Worm (Caenorhabditis elegans) whole organism, young adult: ENCODE results near the gene T24H10.4.

ENCODE experiments used
- B0261.1 ChIP-seq: sonication (generic microtip); optimal IDR thresholded peaks from 2 replicates; lab custom pipeline; 2016; ENCODE audit warnings: mild to moderate bottlenecking, missing genetic modification characterization, moderate library complexity, missing compliant biosample characterization
- D2030.7 ChIP-seq: fragments of 200-800 bp; sonication (Bioruptor generic); IDR thresholded peaks from 2 replicates; pipeline ENCODE4 v1.3.6; 2022; ENCODE audit warnings: missing genetic modification reagents, missing genetic modification characterization, missing compliant biosample characterization
- F10E7.11 ChIP-seq: sonication (generic microtip); optimal IDR thresholded peaks from 2 replicates; lab custom pipeline; 2017; ENCODE audit warnings: mild to moderate bottlenecking, missing genetic modification characterization, moderate library complexity, missing compliant biosample characterization
- Y53G8AR.9 ChIP-seq: fragments of 200-800 bp; sonication (Bioruptor generic); conservative IDR thresholded peaks from 2 replicates; pipeline ENCODE4 v1.3.6; 2022; ENCODE audit warnings: missing genetic modification reagents, missing genetic modification characterization, missing compliant biosample characterization
- ZK185.1 ChIP-seq: sonication (generic microtip); optimal IDR thresholded peaks from 2 replicates; lab custom pipeline; 2016; ENCODE audit warnings: mild to moderate bottlenecking, missing genetic modification characterization, missing compliant biosample characterization; ENCODE audit not compliant: poor library complexity, severe bottlenecking
- akir-1 ChIP-seq: fragments of 200-800 bp; sonication (Bioruptor generic); optimal IDR thresholded peaks from 2 replicates; lab custom pipeline; 2018; ENCODE audit warnings: mild to moderate bottlenecking, missing genetic modification characterization, moderate library complexity, missing compliant biosample characterization
- athp-1 ChIP-seq: sonication (generic microtip); optimal IDR thresholded peaks from 2 replicates; lab custom pipeline; 2017; ENCODE audit warnings: mild to moderate bottlenecking, missing genetic modification characterization, missing compliant biosample characterization
- cebp-2 ChIP-seq: fragments of 200-800 bp; sonication (Bioruptor generic); IDR thresholded peaks from 2 replicates; pipeline ENCODE4 v1.3.6; 2022; ENCODE audit warnings: missing genetic modification characterization, missing compliant biosample characterization
- ceh-79 ChIP-seq: sonication (generic microtip); optimal IDR thresholded peaks from 2 replicates; lab custom pipeline; 2017; ENCODE audit warnings: mild to moderate bottlenecking, missing genetic modification characterization, missing compliant biosample characterization
- die-1 ChIP-seq: sonication (generic microtip); optimal IDR thresholded peaks from 2 replicates; lab custom pipeline; 2016; ENCODE audit warnings: missing genotype, mild to moderate bottlenecking, missing genetic modification characterization, missing compliant biosample characterization
- fkh-3 ChIP-seq: sonication (generic microtip); optimal IDR thresholded peaks from 2 replicates; lab custom pipeline; 2016; ENCODE audit warnings: mild to moderate bottlenecking, missing genetic modification characterization, missing compliant biosample characterization
- hlh-26 ChIP-seq: fragments of 200-800 bp; sonication (Bioruptor generic); conservative IDR thresholded peaks from 2 replicates; pipeline ENCODE4 v1.3.6; 2022; ENCODE audit warnings: missing genetic modification reagents, missing genetic modification characterization, missing compliant biosample characterization
- hmg-20 ChIP-seq: fragments of 200-800 bp; sonication (Bioruptor generic); IDR thresholded peaks from 2 replicates; pipeline ENCODE4 v1.3.6; 2022; ENCODE audit warnings: missing genetic modification reagents, missing genetic modification characterization, missing compliant biosample characterization
- lin-26 ChIP-seq: fragments of 200-800 bp; sonication (Bioruptor generic); IDR thresholded peaks from 2 replicates; pipeline ENCODE4 v1.3.6; 2022; ENCODE audit warnings: missing genetic modification reagents, missing genetic modification characterization, missing compliant biosample characterization
- lin-40 ChIP-seq: sonication (generic microtip); optimal IDR thresholded peaks from 2 replicates; lab custom pipeline; 2016; ENCODE audit warnings: missing genetic modification characterization, mild to moderate bottlenecking, missing compliant biosample characterization, missing genotype, missing genetic modification reagents
- lin-54 ChIP-seq: fragments of 200-800 bp; sonication (Bioruptor generic); optimal IDR thresholded peaks from 2 replicates; lab custom pipeline; 2018; ENCODE audit warnings: mild to moderate bottlenecking, missing genetic modification characterization, missing compliant biosample characterization
- madf-10 ChIP-seq: sonication (generic microtip); optimal IDR thresholded peaks from 2 replicates; lab custom pipeline; 2016; ENCODE audit warnings: mild to moderate bottlenecking, missing genetic modification characterization, missing compliant biosample characterization
- madf-3 ChIP-seq: fragments of 200-800 bp; sonication (Bioruptor generic); IDR thresholded peaks from 2 replicates; pipeline ENCODE4 v1.3.6; 2022; ENCODE audit warnings: missing genetic modification reagents, missing genetic modification characterization, missing compliant biosample characterization
- madf-6 ChIP-seq: fragments of 200-800 bp; sonication (Bioruptor generic); IDR thresholded peaks from 2 replicates; pipeline ENCODE4 v1.3.6; 2022; ENCODE audit warnings: missing genetic modification reagents, missing genetic modification characterization, missing compliant biosample characterization
- mcd-1 ChIP-seq: fragments of 200-800 bp; sonication (Bioruptor generic); IDR thresholded peaks from 2 replicates; pipeline ENCODE4 v1.3.6; 2022; ENCODE audit warnings: missing genetic modification reagents, missing genetic modification characterization, missing compliant biosample characterization
- mel-28 ChIP-seq: sonication (generic microtip); optimal IDR thresholded peaks from 2 replicates; lab custom pipeline; 2016; ENCODE audit warnings: borderline replicate concordance, mild to moderate bottlenecking, missing genetic modification characterization, missing compliant biosample characterization
- mxl-1 ChIP-seq: sonication (generic microtip); optimal IDR thresholded peaks from 2 replicates; lab custom pipeline; 2016; ENCODE audit warnings: missing genetic modification characterization, missing compliant biosample characterization
- nhr-27 ChIP-seq: fragments of 200-800 bp; sonication (Bioruptor generic); optimal IDR thresholded peaks from 2 replicates; lab custom pipeline; 2018; ENCODE audit warnings: mild to moderate bottlenecking, missing genetic modification characterization, moderate library complexity, missing compliant biosample characterization
- nhr-80 ChIP-seq: sonication (generic microtip); optimal IDR thresholded peaks from 2 replicates; lab custom pipeline; 2016; ENCODE audit warnings: missing genetic modification characterization, missing compliant biosample characterization
- pbrm-1 ChIP-seq: fragments of 200-800 bp; sonication (Bioruptor generic); IDR thresholded peaks from 2 replicates; pipeline ENCODE4 v1.3.6; 2022; ENCODE audit warnings: missing genetic modification reagents, missing genetic modification characterization, missing compliant biosample characterization
- pha-4 ChIP-seq: fragments of 150-350 bp; sonication (generic microtip); optimal IDR thresholded peaks from 2 replicates; lab custom pipeline; 2014; ENCODE audit warnings: missing biosample characterization, missing genetic modification reagents, missing genetic modification characterization
- repo-1 ChIP-seq: sonication (generic microtip); optimal IDR thresholded peaks from 2 replicates; lab custom pipeline; 2017; ENCODE audit warnings: mild to moderate bottlenecking, missing genetic modification characterization, missing compliant biosample characterization
- snpc-1.3 ChIP-seq: sonication (generic microtip); optimal IDR thresholded peaks from 2 replicates; lab custom pipeline; 2017; ENCODE audit warnings: missing genetic modification characterization, mild to moderate bottlenecking, missing compliant biosample characterization, antibody characterized with exemption, moderate library complexity, missing genotype, missing genetic modification reagents; ENCODE audit not compliant: insufficient read depth
- snpc-4 ChIP-seq, 5 experiments: fragments of 150-350 bp in 1 of 5; sonication (generic microtip) in 4 of 5; optimal IDR thresholded peaks; 2 replicates each; lab custom pipeline; 2014 to 2018; ENCODE audit warnings: missing genetic modification characterization in 5 of 5, missing biosample characterization in 3 of 5, antibody characterized with exemption in 2 of 5, mild to moderate bottlenecking in 2 of 5, missing compliant biosample characterization in 2 of 5, missing genotype in 2 of 5, moderate library complexity in 2 of 5, missing genetic modification reagents in 1 of 5
- ztf-18 ChIP-seq: sonication (generic microtip); optimal IDR thresholded peaks from 2 replicates; lab custom pipeline; 2016; ENCODE audit warnings: missing genotype, mild to moderate bottlenecking, missing genetic modification characterization, missing compliant biosample characterization
- ztf-25 ChIP-seq: fragments of 200-800 bp; sonication (Bioruptor generic); IDR thresholded peaks from 2 replicates; pipeline ENCODE4 v1.3.6; 2022; ENCODE audit warnings: missing genetic modification reagents, missing genetic modification characterization, missing compliant biosample characterization
- ztf-28 ChIP-seq: fragments of 200-800 bp; sonication (Bioruptor generic); IDR thresholded peaks from 2 replicates; pipeline ENCODE4 v1.3.6; 2022; ENCODE audit warnings: missing genetic modification reagents, missing genetic modification characterization, missing compliant biosample characterization

T24H10.4 gene

DNA sequence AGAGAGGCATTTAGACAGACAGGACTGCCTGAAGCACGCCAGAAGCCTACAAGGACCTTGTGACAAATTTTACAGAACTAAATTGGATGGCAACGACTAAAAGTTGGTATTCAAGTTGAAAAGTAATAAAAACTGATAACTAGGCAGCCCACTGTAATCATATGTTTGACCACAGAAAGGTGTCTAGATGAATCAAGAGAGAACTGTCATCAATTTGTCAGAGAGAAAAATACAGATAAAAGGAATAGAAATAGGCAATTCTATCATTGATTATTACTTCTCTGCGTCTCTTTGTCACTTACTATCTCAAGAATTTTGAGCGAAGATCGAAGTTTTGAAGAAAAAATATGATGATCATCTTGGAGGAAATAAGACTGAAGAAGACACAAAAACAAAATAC is 16.4 kb upstream of the T24H10.4 start:
- TF ChIP-seq nhr-80 (tag; lab: Kevin White, UChicago) (peak; percentile 80), B0261.1 (tag; lab: Kevin White, UChicago) (no peak)

DNA sequence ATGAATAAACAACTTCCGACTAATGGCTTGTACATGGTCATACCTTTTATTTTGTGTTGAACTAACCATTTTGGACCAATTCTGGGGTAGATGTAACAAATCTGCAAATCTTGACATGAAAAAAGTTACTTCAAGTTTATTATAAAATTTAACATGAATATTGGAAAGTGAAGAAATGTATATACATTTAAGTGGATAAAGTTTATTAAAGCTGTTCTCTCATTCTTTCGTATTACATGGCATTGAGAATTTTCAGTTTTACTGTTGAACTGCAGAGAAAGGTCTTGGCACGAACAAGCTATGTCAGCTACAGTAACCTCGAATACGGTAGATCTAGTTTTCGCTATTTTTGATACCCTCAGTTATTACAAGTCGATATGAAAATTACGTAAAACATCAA is 15.8 kb upstream of the T24H10.4 start, which contains the start of gene C07H4.1:
C07H4.1 (minus strand) TSS at position 101 of the 400 bp plus-strand sequence.
- TF ChIP-seq snpc-4 (GFP tag; optimal IDR thresholded peaks at IDR 0.05; lab: Kevin White, UChicago) (no peak), snpc-4 (tag; optimal IDR thresholded peaks at IDR 0.05; lab: Kevin White, UChicago) (no peak), akir-1 (GFP tag; lab: Kevin White, UChicago) (no peak), madf-10 (tag; lab: Kevin White, UChicago) (no peak), madf-3 (no peak), athp-1 (tag; lab: Kevin White, UChicago) (no peak), lin-40 (tag; lab: Kevin White, UChicago) (no peak), pbrm-1 (no peak), mel-28 (tag; lab: Kevin White, UChicago) (no peak), Y53G8AR.9 (GFP tag; lab: Robert Waterston, UW) (no peak), nhr-27 (tag; lab: Kevin White, UChicago) (no peak), ztf-28 (GFP tag; lab: Robert Waterston, UW) (no peak), hmg-20 (GFP tag; lab: Robert Waterston, UW) (no peak), lin-54 (no peak), D2030.7 (GFP tag; lab: Robert Waterston, UW) (no peak), ztf-25 (GFP tag; lab: Robert Waterston, UW) (no peak), mxl-1 (tag; lab: Kevin White, UChicago) (no peak), die-1 (no peak), repo-1 (tag; lab: Kevin White, UChicago) (no peak), nhr-80 (tag; lab: Kevin White, UChicago) (no peak), mcd-1 (GFP tag; lab: Robert Waterston, UW) (no peak)

DNA sequence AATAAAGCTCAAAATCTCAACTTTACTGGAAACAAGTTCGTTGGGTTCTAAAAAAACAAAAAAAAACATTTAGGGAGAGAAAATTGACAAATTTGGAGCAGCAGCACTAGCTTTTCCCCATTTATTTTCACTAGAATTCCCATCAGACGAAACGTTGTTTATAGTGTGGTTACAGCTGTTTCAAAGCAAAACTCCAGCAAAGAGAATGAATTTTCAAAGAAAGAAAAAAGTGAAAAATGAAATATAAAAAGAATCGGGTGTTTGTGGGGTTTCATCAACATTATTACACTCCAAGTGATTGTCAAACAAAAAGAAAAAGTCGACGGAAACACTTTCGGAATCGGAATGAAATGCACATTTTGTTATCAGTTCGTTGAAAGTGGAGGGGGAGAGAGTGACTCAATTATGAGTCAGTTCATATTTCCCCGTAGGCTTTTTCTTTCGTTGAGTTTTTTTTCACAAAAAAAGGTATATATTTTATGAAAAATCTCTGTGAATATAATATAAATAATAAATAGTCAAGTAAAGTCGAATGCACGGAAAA is 15.0 kb upstream of the T24H10.4 start:
- peak; percentile 0 for TF ChIP-seq ztf-18 (tag; lab: Kevin White, UChicago)
- peak; percentile 80 for TF ChIP-seq nhr-80 (tag; lab: Kevin White, UChicago)
- TF ChIP-seq hlh-26 (GFP tag; lab: Robert Waterston, UW), result no peak
- no peak for TF ChIP-seq madf-6 (GFP tag; lab: Robert Waterston, UW)
- no peak for TF ChIP-seq pha-4
- TF ChIP-seq lin-26 (GFP tag; lab: Robert Waterston, UW), result no peak
- TF ChIP-seq madf-10 (tag; lab: Kevin White, UChicago), result no peak

- TF ChIP-seq lin-40 (tag; lab: Kevin White, UChicago) (no peak), ceh-79 (tag; lab: Kevin White, UChicago) (no peak), fkh-3 (tag; lab: Kevin White, UChicago) (no peak), F10E7.11 (tag; lab: Kevin White, UChicago) (no peak), cebp-2 (no peak), snpc-1.3 (no peak), pha-4 (no peak), ZK185.1 (tag; lab: Kevin White, UChicago) (no peak)
Observed at ce11 chrII:9097302-9097701, 12.0 kb upstream of the T24H10.4 start.
